Fruit fly (Drosophila melanogaster) whole organism, embryonic: ENCODE data around the gene mthl9.

ENCODE experiments used
- Atf3 ChIP-seq: fragments of 200-800 bp; sonication (Bioruptor generic); optimal IDR thresholded peaks from 3 replicates; lab custom pipeline; 2016; ENCODE audit warnings: missing biosample characterization, missing genetic modification characterization
- CG13775 ChIP-seq: fragments of 200-800 bp; sonication (Bioruptor generic); optimal IDR thresholded peaks from 3 replicates; lab custom pipeline; 2017; ENCODE audit warnings: missing biosample characterization, mild to moderate bottlenecking, missing genetic modification characterization
- CG14667 ChIP-seq: fragments of 200-800 bp; sonication (Bioruptor generic); IDR thresholded peaks from 2 replicates; pipeline ENCODE4 v1.3.6; 2022; ENCODE audit warnings: missing biosample characterization, missing genetic modification characterization
- CG1792 ChIP-seq: fragments of 200-800 bp; sonication (Bioruptor generic); optimal IDR thresholded peaks from 2 replicates; lab custom pipeline; 2016; ENCODE audit warnings: missing biosample characterization, missing genetic modification characterization
- CG2120 ChIP-seq: fragments of 200-800 bp; sonication (Bioruptor generic); optimal IDR thresholded peaks from 3 replicates; lab custom pipeline; 2016; ENCODE audit warnings: missing biosample characterization, missing genetic modification characterization
- CG2202 ChIP-seq: fragments of 200-800 bp; sonication (Bioruptor generic); optimal IDR thresholded peaks from 2 replicates; lab custom pipeline; 2018; ENCODE audit warnings: missing biosample characterization, mild to moderate bottlenecking, missing genetic modification characterization
- CG2875 ChIP-seq: fragments of 200-800 bp; sonication (Bioruptor generic); optimal IDR thresholded peaks from 2 replicates; lab custom pipeline; 2017; ENCODE audit warnings: missing biosample characterization, mild to moderate bottlenecking, missing genetic modification characterization, missing genetic modification reagents
- CG32532 ChIP-seq: fragments of 200-800 bp; sonication (Bioruptor generic); IDR thresholded peaks from 2 replicates; pipeline ENCODE4 v1.3.6; 2022; ENCODE audit warnings: missing biosample characterization, missing genetic modification characterization
- CG33213 ChIP-seq: fragments of 200-800 bp; sonication (Bioruptor generic); optimal IDR thresholded peaks from 3 replicates; lab custom pipeline; 2016; ENCODE audit warnings: missing biosample characterization, missing genetic modification characterization
- CG34224 ChIP-seq: fragments of 200-800 bp; sonication (Bioruptor generic); IDR thresholded peaks from 3 replicates; pipeline ENCODE4 v1.3.6; 2022; ENCODE audit warnings: missing biosample characterization, missing genetic modification characterization; ENCODE audit not compliant: partially characterized antibody
- CG3847 ChIP-seq: fragments of 200-800 bp; sonication (Bioruptor generic); IDR thresholded peaks from 2 replicates; pipeline ENCODE4 v1.3.6; 2022; ENCODE audit warnings: missing biosample characterization, missing genetic modification characterization
- CG4617 ChIP-seq: fragments of 200-800 bp; sonication (Bioruptor generic); optimal IDR thresholded peaks from 3 replicates; lab custom pipeline; 2016; ENCODE audit warnings: missing biosample characterization, missing genetic modification characterization, borderline replicate concordance
- CG4854 ChIP-seq: fragments of 200-800 bp; sonication (Bioruptor generic); optimal IDR thresholded peaks from 2 replicates; lab custom pipeline; 2016; ENCODE audit warnings: missing biosample characterization, missing genetic modification characterization, inconsistent platforms
- CG6654 ChIP-seq: fragments of 200-800 bp; sonication (Bioruptor generic); optimal IDR thresholded peaks from 2 replicates; lab custom pipeline; 2017; ENCODE audit warnings: missing biosample characterization, mild to moderate bottlenecking, missing genetic modification characterization
- CG9437 ChIP-seq: fragments of 200-800 bp; sonication (Bioruptor generic); optimal IDR thresholded peaks from 2 replicates; lab custom pipeline; 2018; ENCODE audit warnings: missing biosample characterization, mild to moderate bottlenecking, missing genetic modification characterization
- CG9797 ChIP-seq: fragments of 200-800 bp; sonication (Bioruptor generic); optimal IDR thresholded peaks from 3 replicates; lab custom pipeline; 2018; ENCODE audit warnings: missing biosample characterization, mild to moderate bottlenecking, missing genetic modification characterization
- Dll ChIP-seq: fragments of 200-800 bp; sonication (Bioruptor generic); IDR thresholded peaks from 4 replicates; pipeline ENCODE4 v1.3.6; 2022; ENCODE audit warnings: missing biosample characterization, missing genetic modification characterization; ENCODE audit not compliant: partially characterized antibody
- Dref ChIP-seq: fragments of 200-800 bp; sonication (Bioruptor generic); IDR thresholded peaks from 2 replicates; pipeline ENCODE4 v1.3.6; 2022; ENCODE audit warnings: missing biosample characterization, missing genetic modification characterization
- E2f1 ChIP-seq: fragments of 200-800 bp; sonication (Bioruptor generic); IDR thresholded peaks from 2 replicates; pipeline ENCODE4 v1.3.6; 2022; ENCODE audit warnings: missing biosample characterization, missing genetic modification characterization
- E2f2 ChIP-seq: fragments of 200-800 bp; sonication (Bioruptor generic); IDR thresholded peaks from 2 replicates; pipeline ENCODE4 v1.3.6; 2022; ENCODE audit warnings: missing biosample characterization, missing genetic modification characterization
- Ets97D ChIP-seq: fragments of 200-800 bp; sonication (Bioruptor generic); optimal IDR thresholded peaks from 3 replicates; lab custom pipeline; 2016; ENCODE audit warnings: missing biosample characterization, missing genetic modification characterization
- Hr51 ChIP-seq, 2 experiments: fragments of 200-800 bp; sonication (Bioruptor generic); optimal IDR thresholded peaks; 2 replicates in 1 of 2; 3 replicates in 1 of 2; lab custom pipeline; 2016 to 2018; ENCODE audit warnings: missing biosample characterization in 2 of 2, missing genetic modification characterization in 2 of 2, mild to moderate bottlenecking in 1 of 2, moderate library complexity in 1 of 2
- Mad ChIP-seq: fragments of 200-800 bp; sonication (Bioruptor generic); optimal IDR thresholded peaks from 2 replicates; lab custom pipeline; 2016; ENCODE audit warnings: missing biosample characterization, missing genetic modification characterization
- Mes4 ChIP-seq: fragments of 200-800 bp; sonication (Bioruptor generic); optimal IDR thresholded peaks from 2 replicates; lab custom pipeline; 2016; ENCODE audit warnings: missing biosample characterization, missing genetic modification characterization
- Optix ChIP-seq: fragments of 200-800 bp; sonication (Bioruptor generic); IDR thresholded peaks from 3 replicates; pipeline ENCODE4 v1.3.6; 2022; ENCODE audit warnings: missing biosample characterization, missing genetic modification characterization
- Ptx1 ChIP-seq: fragments of 200-800 bp; sonication (Bioruptor generic); IDR thresholded peaks from 2 replicates; pipeline ENCODE4 v1.3.6; 2022; ENCODE audit warnings: missing biosample characterization, missing genetic modification characterization
- Vsx1 ChIP-seq: fragments of 200-800 bp; sonication (Bioruptor generic); optimal IDR thresholded peaks from 2 replicates; lab custom pipeline; 2017; ENCODE audit warnings: missing biosample characterization, mild to moderate bottlenecking, missing genetic modification characterization, missing genetic modification reagents
- Xrp1 ChIP-seq: fragments of 200-800 bp; sonication (Bioruptor generic); IDR thresholded peaks from 2 replicates; pipeline ENCODE4 v1.3.6; 2022; ENCODE audit warnings: missing biosample characterization, missing genetic modification characterization
- YL-1 ChIP-seq: fragments of 200-800 bp; sonication (Bioruptor generic); optimal IDR thresholded peaks from 3 replicates; lab custom pipeline; 2017; ENCODE audit warnings: missing biosample characterization, mild to moderate bottlenecking, missing genetic modification characterization
- chn ChIP-seq: fragments of 200-800 bp; sonication (Bioruptor generic); optimal IDR thresholded peaks from 2 replicates; lab custom pipeline; 2016; ENCODE audit warnings: missing biosample characterization, missing genetic modification characterization
- dati ChIP-seq: fragments of 200-800 bp; sonication (Bioruptor generic); IDR thresholded peaks from 2 replicates; pipeline ENCODE4 v1.3.6; 2022; ENCODE audit warnings: missing biosample characterization, missing genetic modification characterization
- dm ChIP-seq: fragments of 200-800 bp; sonication (Bioruptor generic); optimal IDR thresholded peaks from 3 replicates; lab custom pipeline; 2016; ENCODE audit warnings: missing biosample characterization, missing genetic modification characterization
- dpn ChIP-seq, 2 experiments: fragments of 200-800 bp; sonication (Bioruptor generic); optimal IDR thresholded peaks; 3 replicates each; lab custom pipeline; 2016; ENCODE audit warnings: missing biosample characterization in 2 of 2, missing genetic modification characterization in 2 of 2
- fd102C ChIP-seq: fragments of 200-800 bp; sonication (Bioruptor generic); optimal IDR thresholded peaks from 2 replicates; lab custom pipeline; 2018; ENCODE audit warnings: missing biosample characterization, mild to moderate bottlenecking, missing genetic modification characterization, moderate library complexity
- hkb ChIP-seq, 2 experiments: fragments of 200-800 bp in 1 of 2; fragments of >200 bp in 1 of 2; sonication (Bioruptor generic) in 1 of 2; IDR thresholded peaks in 1 of 2; optimal IDR thresholded peaks in 1 of 2; 2 replicates each; pipeline versions ENCODE4 v1.3.6 to Lab custom; 2017 to 2022; ENCODE audit warnings: missing biosample characterization in 1 of 2, missing genetic modification characterization in 1 of 2
- inv ChIP-seq: fragments of 200-800 bp; sonication (Bioruptor generic); IDR thresholded peaks from 2 replicates; pipeline ENCODE4 v1.3.6; 2022; ENCODE audit warnings: missing biosample characterization, missing genetic modification characterization; ENCODE audit not compliant: partially characterized antibody
- kah ChIP-seq: fragments of 200-800 bp; sonication (Bioruptor generic); optimal IDR thresholded peaks from 2 replicates; lab custom pipeline; 2018; ENCODE audit warnings: missing biosample characterization, mild to moderate bottlenecking, missing genetic modification characterization
- klu ChIP-seq: fragments of 200-800 bp; sonication (Bioruptor generic); IDR thresholded peaks from 2 replicates; pipeline ENCODE4 v1.3.6; 2022; ENCODE audit warnings: missing biosample characterization, missing genetic modification characterization
- lmd ChIP-seq: fragments of 200-800 bp; sonication (Bioruptor generic); IDR thresholded peaks from 2 replicates; pipeline ENCODE4 v1.3.6; 2022; ENCODE audit warnings: missing biosample characterization, missing genetic modification characterization
- mirr ChIP-seq: fragments of 200-800 bp; sonication (Bioruptor generic); optimal IDR thresholded peaks from 3 replicates; lab custom pipeline; 2018; ENCODE audit warnings: missing biosample characterization, mild to moderate bottlenecking, missing genetic modification characterization
- nmo ChIP-seq: fragments of 200-800 bp; sonication (Bioruptor generic); optimal IDR thresholded peaks from 2 replicates; lab custom pipeline; 2018; ENCODE audit warnings: missing biosample characterization, mild to moderate bottlenecking, missing genetic modification characterization, moderate library complexity
- pho ChIP-seq: fragments of 200-800 bp; sonication (Bioruptor generic); optimal IDR thresholded peaks from 2 replicates; lab custom pipeline; 2016; ENCODE audit warnings: missing biosample characterization, missing genetic modification characterization
- repo ChIP-seq: fragments of 200-800 bp; sonication (Bioruptor generic); optimal IDR thresholded peaks from 2 replicates; lab custom pipeline; 2016; ENCODE audit warnings: missing biosample characterization, missing genetic modification characterization
- salm ChIP-seq: fragments of 200-800 bp; sonication (Bioruptor generic); optimal IDR thresholded peaks from 2 replicates; lab custom pipeline; 2018; ENCODE audit warnings: missing biosample characterization, mild to moderate bottlenecking, missing genetic modification characterization
- sd ChIP-seq: fragments of 200-800 bp; sonication (Bioruptor generic); optimal IDR thresholded peaks from 3 replicates; lab custom pipeline; 2018; ENCODE audit warnings: missing biosample characterization, mild to moderate bottlenecking, missing genetic modification characterization, moderate library complexity
- shn ChIP-seq: fragments of 200-800 bp; sonication (Bioruptor generic); optimal IDR thresholded peaks from 3 replicates; lab custom pipeline; 2016; ENCODE audit warnings: missing biosample characterization, missing genetic modification characterization
- sob ChIP-seq: fragments of 200-800 bp; sonication (Bioruptor generic); IDR thresholded peaks from 2 replicates; pipeline ENCODE4 v1.3.6; 2022; ENCODE audit warnings: missing biosample characterization, missing genetic modification characterization
- ssp ChIP-seq: fragments of 200-800 bp; sonication (Bioruptor generic); IDR thresholded peaks from 2 replicates; pipeline ENCODE4 v1.3.6; 2022; ENCODE audit warnings: missing biosample characterization, missing genetic modification characterization
- stwl ChIP-seq: fragments of 200-800 bp; sonication (Bioruptor generic); optimal IDR thresholded peaks from 3 replicates; lab custom pipeline; 2018; ENCODE audit warnings: missing biosample characterization, mild to moderate bottlenecking, missing genetic modification characterization, moderate library complexity
- tna ChIP-seq: fragments of 200-800 bp; sonication (Bioruptor generic); IDR thresholded peaks from 2 replicates; pipeline ENCODE4 v1.3.6; 2022; ENCODE audit warnings: missing biosample characterization, missing genetic modification characterization; ENCODE audit not compliant: partially characterized antibody

Gene mthl9

DNA sequence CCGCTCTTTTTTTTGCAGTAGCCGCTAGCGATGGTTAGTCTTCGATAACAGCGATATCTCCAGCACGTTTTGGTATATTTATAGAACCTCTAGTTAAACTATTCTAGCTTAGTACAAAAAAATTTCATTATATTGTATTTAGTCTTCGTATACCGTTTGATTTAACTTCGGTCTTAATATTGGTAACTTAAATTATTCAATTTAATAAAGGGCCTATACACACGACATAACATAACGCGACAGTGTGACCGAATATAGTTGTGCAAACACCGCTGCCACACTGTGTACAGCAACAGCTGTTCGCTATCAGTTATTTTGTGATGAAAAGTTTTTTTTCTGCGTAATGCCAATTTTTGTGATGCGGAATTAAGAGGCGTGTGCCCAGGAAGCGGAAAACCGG lies 29.1 kb upstream of the mthl9 start, which contains the start of the genes Cdc5 and CG1233 (continued):
- TF ChIP-seq E2f1 (GFP tag; lab: Robert Waterston, UW) = no peak; the same call in 1 of the 2 replicates
- peak; percentile 34 for TF ChIP-seq shn
- peak; percentile 17 for TF ChIP-seq hkb (optimal IDR thresholded peaks at IDR 0.05; lab: Kevin White, UChicago)
- no peak for TF ChIP-seq hkb (GFP tag; IDR thresholded peaks at IDR 0.05; lab: Robert Waterston, UW)
- TF ChIP-seq nmo (GFP tag; lab: Kevin White, UChicago) = peak; percentile 78
- peak in 1 of 2 experiments; percentile 26 for TF ChIP-seq dpn (GFP tag; optimal IDR thresholded peaks at IDR 0.05; lab: Kevin White, UChicago)
- peak; percentile 75 for TF ChIP-seq sob (GFP tag; lab: Robert Waterston, UW)
- TF ChIP-seq CG33213 (GFP tag; lab: Kevin White, UChicago) = peak; percentile 27
- peak; percentile 30; the same call in 1 of the 2 replicates for TF ChIP-seq ssp (GFP tag; lab: Robert Waterston, UW)
- no peak for TF ChIP-seq tna (GFP tag; lab: Robert Waterston, UW)
- peak; percentile 71 for TF ChIP-seq Dll
- peak; percentile 15 for TF ChIP-seq Atf3 (GFP tag; lab: Kevin White, UChicago)
- TF ChIP-seq CG2120 (GFP tag; lab: Kevin White, UChicago) = peak; percentile 77
- TF ChIP-seq CG34224 (GFP tag; lab: Robert Waterston, UW) = peak; percentile 62; the same call in 2 of the 3 replicates
- TF ChIP-seq fd102C (GFP tag; lab: Kevin White, UChicago) = peak; percentile 41
- peak; percentile 42 for TF ChIP-seq inv (GFP tag; lab: Robert Waterston, UW)
- no peak for TF ChIP-seq klu
- peak; percentile 21 for TF ChIP-seq CG9437
- TF ChIP-seq CG2875 (GFP tag; lab: Kevin White, UChicago) = no peak
- peak; percentile 59; the same call in 1 of the 2 replicates for TF ChIP-seq Xrp1
- TF ChIP-seq sd (tag; lab: Kevin White, UChicago) = no peak
- peak; percentile 76 for TF ChIP-seq Mad (GFP tag; lab: Kevin White, UChicago)
- TF ChIP-seq CG32532 (GFP tag; lab: Robert Waterston, UW) = peak; percentile 42
- no peak for TF ChIP-seq kah (GFP tag; lab: Kevin White, UChicago)
- TF ChIP-seq dm (GFP tag; lab: Kevin White, UChicago) = peak; percentile 38
- no peak for TF ChIP-seq CG6654 (GFP tag; lab: Kevin White, UChicago)
- TF ChIP-seq CG4854 (GFP tag; lab: Kevin White, UChicago) = no peak
- TF ChIP-seq Ets97D (GFP tag; lab: Kevin White, UChicago) = peak; percentile 75
- no peak for TF ChIP-seq CG14667 (GFP tag; lab: Robert Waterston, UW)
- TF ChIP-seq CG9797 = peak; percentile 97
- TF ChIP-seq stwl (tag; lab: Kevin White, UChicago) = peak; percentile 79
- TF ChIP-seq E2f2 (GFP tag; lab: Robert Waterston, UW) = peak; percentile 19; the same call in 1 of the 2 replicates
- no peak for TF ChIP-seq mirr (GFP tag; lab: Kevin White, UChicago)
- no peak for TF ChIP-seq dati (GFP tag; lab: Robert Waterston, UW)
- no peak for TF ChIP-seq CG2202 (tag; lab: Kevin White, UChicago)
- peak; percentile 81 for TF ChIP-seq CG1792
- TF ChIP-seq CG3847 (GFP tag; lab: Robert Waterston, UW) = peak; percentile 77
- TF ChIP-seq YL-1 = peak; percentile 93
- TF ChIP-seq Optix (GFP tag; lab: Robert Waterston, UW) = 0 out of 3 replicates have a peak, but pooled peaks have one; percentile 8
- TF ChIP-seq Mes4 = peak; percentile 31
- TF ChIP-seq Dref (GFP tag; lab: Robert Waterston, UW) = peak; percentile 58
- TF ChIP-seq salm (tag; lab: Kevin White, UChicago) = no peak
- TF ChIP-seq pho (GFP tag; lab: Kevin White, UChicago) = peak; percentile 50
- TF ChIP-seq repo (GFP tag; lab: Kevin White, UChicago) = peak; percentile 20
- TF ChIP-seq chn (GFP tag; lab: Kevin White, UChicago) = peak; percentile 5
- TF ChIP-seq Ptx1 (GFP tag; lab: Robert Waterston, UW) = 0 out of 2 replicates have a peak, but pooled peaks have one; percentile 34
- TF ChIP-seq Hr51 (GFP tag; optimal IDR thresholded peaks at IDR 0.05; lab: Kevin White, UChicago) = peak in 1 of 2 experiments; percentile 6
- TF ChIP-seq CG4617 = peak; percentile 48
- 0 out of 2 replicates have a peak, but pooled peaks have one; percentile 18 for TF ChIP-seq lmd (GFP tag; lab: Robert Waterston, UW)
- no peak for TF ChIP-seq Vsx1 (GFP tag; lab: Kevin White, UChicago)
- TF ChIP-seq CG13775 (GFP tag; lab: Kevin White, UChicago) = peak; percentile 64
